Fruit fly (Drosophila melanogaster) whole organism, embryonic: ENCODE measurements around the gene CG31650.

Source experiments
- CG10654 ChIP-seq: fragments of 200-800 bp; sonication (Bioruptor generic); optimal IDR thresholded peaks from 2 replicates; lab custom pipeline; 2016; ENCODE audit warnings: missing biosample characterization, missing genetic modification characterization
- CG11504 ChIP-seq: fragments of 200-800 bp; sonication (Bioruptor generic); optimal IDR thresholded peaks from 3 replicates; lab custom pipeline; 2019; ENCODE audit warnings: missing biosample characterization, mild to moderate bottlenecking, missing genetic modification characterization, moderate library complexity
- CG12659 ChIP-seq: fragments of 200-800 bp; sonication (Bioruptor generic); optimal IDR thresholded peaks from 3 replicates; lab custom pipeline; 2017; ENCODE audit warnings: mild to moderate bottlenecking, missing biosample characterization, missing genetic modification reagents, missing genetic modification characterization
- CG1603 ChIP-seq: fragments of 200-800 bp; sonication (Bioruptor generic); optimal IDR thresholded peaks from 2 replicates; lab custom pipeline; 2019; ENCODE audit warnings: missing biosample characterization, mild to moderate bottlenecking, missing genetic modification characterization, moderate library complexity
- CG1647 ChIP-seq: fragments of 200-800 bp; sonication (Bioruptor generic); optimal IDR thresholded peaks from 3 replicates; lab custom pipeline; 2016; ENCODE audit warnings: missing biosample characterization, missing genetic modification characterization
- CG2678 ChIP-seq: fragments of 200-800 bp; sonication (Bioruptor generic); optimal IDR thresholded peaks from 3 replicates; lab custom pipeline; 2019; ENCODE audit warnings: missing biosample characterization, mild to moderate bottlenecking, missing genetic modification characterization, moderate library complexity
- CG32532 ChIP-seq: fragments of 200-800 bp; sonication (Bioruptor generic); IDR thresholded peaks from 2 replicates; pipeline ENCODE4 v1.3.6; 2022; ENCODE audit warnings: missing biosample characterization, missing genetic modification characterization
- CG3847 ChIP-seq: fragments of 200-800 bp; sonication (Bioruptor generic); IDR thresholded peaks from 2 replicates; pipeline ENCODE4 v1.3.6; 2022; ENCODE audit warnings: missing biosample characterization, missing genetic modification characterization
- CG4360 ChIP-seq: fragments of 200-800 bp; sonication (Bioruptor generic); IDR thresholded peaks from 2 replicates; pipeline ENCODE4 v1.3.6; 2022; ENCODE audit warnings: missing biosample characterization, missing genetic modification characterization
- CG6272 ChIP-seq: fragments of 200-800 bp; sonication (Bioruptor generic); IDR thresholded peaks from 2 replicates; pipeline ENCODE4 v1.3.6; 2022; ENCODE audit warnings: missing biosample characterization, missing genetic modification characterization
- CG7556 ChIP-seq: fragments of 200-800 bp; sonication (Bioruptor generic); optimal IDR thresholded peaks from 2 replicates; lab custom pipeline; 2017; ENCODE audit warnings: missing biosample characterization, mild to moderate bottlenecking, missing genetic modification characterization
- CG8388 ChIP-seq: fragments of 200-800 bp; sonication (Bioruptor generic); optimal IDR thresholded peaks from 2 replicates; lab custom pipeline; 2019; ENCODE audit warnings: missing biosample characterization, mild to moderate bottlenecking, missing genetic modification characterization, moderate library complexity
- CG8478 ChIP-seq: fragments of >200 bp; optimal IDR thresholded peaks from 2 replicates; lab custom pipeline; 2018
- CG8765 ChIP-seq: fragments of 200-800 bp; sonication (Bioruptor generic); IDR thresholded peaks from 2 replicates; pipeline ENCODE4 v1.3.6; 2022; ENCODE audit warnings: missing biosample characterization, missing genetic modification characterization
- CG9797 ChIP-seq: fragments of 200-800 bp; sonication (Bioruptor generic); optimal IDR thresholded peaks from 3 replicates; lab custom pipeline; 2018; ENCODE audit warnings: missing biosample characterization, mild to moderate bottlenecking, missing genetic modification characterization
- Dip2 ChIP-seq: fragments of 200-800 bp; sonication (Bioruptor generic); IDR thresholded peaks from 2 replicates; pipeline ENCODE4 v1.3.6; 2022; ENCODE audit warnings: missing biosample characterization, missing genetic modification characterization
- Dref ChIP-seq: fragments of 200-800 bp; sonication (Bioruptor generic); IDR thresholded peaks from 2 replicates; pipeline ENCODE4 v1.3.6; 2022; ENCODE audit warnings: missing biosample characterization, missing genetic modification characterization
- Fer2 ChIP-seq: fragments of 200-800 bp; sonication (Bioruptor generic); optimal IDR thresholded peaks from 2 replicates; lab custom pipeline; 2018; ENCODE audit warnings: missing biosample characterization, mild to moderate bottlenecking, missing genetic modification characterization, moderate library complexity
- HLH4C ChIP-seq: fragments of 200-800 bp; sonication (Bioruptor generic); IDR thresholded peaks from 3 replicates; pipeline ENCODE4 v1.3.6; 2022; ENCODE audit warnings: missing biosample characterization, missing genetic modification characterization; ENCODE audit not compliant: partially characterized antibody
- Hand ChIP-seq: fragments of 200-800 bp; sonication (Bioruptor generic); optimal IDR thresholded peaks from 2 replicates; lab custom pipeline; 2017; ENCODE audit warnings: mild to moderate bottlenecking, missing biosample characterization, missing genetic modification reagents, missing genetic modification characterization
- Med ChIP-seq: fragments of 200-800 bp; sonication (Bioruptor generic); peaks from one replicate; lab custom pipeline; 2016; ENCODE audit warnings: missing biosample characterization, missing genetic modification characterization, mild to moderate bottlenecking, inconsistent platforms, moderate library complexity
- Oaz ChIP-seq: fragments of 200-800 bp; sonication (Bioruptor generic); IDR thresholded peaks from 2 replicates; pipeline ENCODE4 v1.3.6; 2022; ENCODE audit warnings: missing biosample characterization, missing genetic modification characterization
- Rx ChIP-seq: fragments of 200-800 bp; sonication (Bioruptor generic); IDR thresholded peaks from 2 replicates; pipeline ENCODE4 v1.3.6; 2022; ENCODE audit warnings: missing biosample characterization, missing genetic modification characterization
- Spps ChIP-seq: fragments of 200-800 bp; sonication (Bioruptor generic); optimal IDR thresholded peaks from 2 replicates; lab custom pipeline; 2018; ENCODE audit warnings: missing biosample characterization, mild to moderate bottlenecking, missing genetic modification characterization
- ash1 ChIP-seq: fragments of 200-800 bp; sonication (Bioruptor generic); optimal IDR thresholded peaks from 2 replicates; lab custom pipeline; 2018; ENCODE audit warnings: missing biosample characterization, mild to moderate bottlenecking, missing genetic modification characterization
- bcd ChIP-seq: fragments of 200-800 bp; sonication (Bioruptor generic); optimal IDR thresholded peaks from 2 replicates; lab custom pipeline; 2017; ENCODE audit warnings: missing biosample characterization, mild to moderate bottlenecking, missing genetic modification characterization
- chm ChIP-seq: fragments of 200-800 bp; sonication (Bioruptor generic); IDR thresholded peaks from 2 replicates; pipeline ENCODE4 v1.3.6; 2022; ENCODE audit warnings: missing biosample characterization, missing genetic modification characterization
- crp ChIP-seq, 2 experiments: fragments of 200-800 bp; sonication (Bioruptor generic); optimal IDR thresholded peaks; 2 replicates in 1 of 2; 3 replicates in 1 of 2; lab custom pipeline; 2017; ENCODE audit warnings: missing biosample characterization in 2 of 2, missing genetic modification characterization in 2 of 2, mild to moderate bottlenecking in 1 of 2, moderate library complexity in 1 of 2
- dan ChIP-seq: fragments of 200-800 bp; sonication (Bioruptor generic); IDR thresholded peaks from 2 replicates; pipeline ENCODE4 v1.3.6; 2022; ENCODE audit warnings: missing biosample characterization, missing genetic modification characterization
- ems ChIP-seq: fragments of 200-800 bp; sonication (Bioruptor generic); optimal IDR thresholded peaks from 3 replicates; lab custom pipeline; 2016; ENCODE audit warnings: missing biosample characterization, missing genetic modification characterization
- esg ChIP-seq: fragments of 200-800 bp; sonication (Bioruptor generic); conservative IDR thresholded peaks from 2 replicates; pipeline ENCODE4 v1.3.6; 2022; ENCODE audit warnings: missing biosample characterization, missing genetic modification characterization
- eve ChIP-seq, 2 experiments: fragments of >200 bp; optimal IDR thresholded peaks; 2 replicates each; lab custom pipeline; 2017; ENCODE audit warnings: missing biosample characterization in 2 of 2, missing genetic modification characterization in 2 of 2
- fd102C ChIP-seq: fragments of 200-800 bp; sonication (Bioruptor generic); optimal IDR thresholded peaks from 2 replicates; lab custom pipeline; 2018; ENCODE audit warnings: missing biosample characterization, mild to moderate bottlenecking, missing genetic modification characterization, moderate library complexity
- kah ChIP-seq: fragments of 200-800 bp; sonication (Bioruptor generic); optimal IDR thresholded peaks from 2 replicates; lab custom pipeline; 2018; ENCODE audit warnings: missing biosample characterization, mild to moderate bottlenecking, missing genetic modification characterization
- lab ChIP-seq: fragments of 200-800 bp; sonication (Bioruptor generic); optimal IDR thresholded peaks from 3 replicates; lab custom pipeline; 2017; ENCODE audit warnings: missing biosample characterization, missing genetic modification characterization, mild to moderate bottlenecking, moderate library complexity, missing genetic modification reagents
- lmd ChIP-seq: fragments of 200-800 bp; sonication (Bioruptor generic); IDR thresholded peaks from 2 replicates; pipeline ENCODE4 v1.3.6; 2022; ENCODE audit warnings: missing biosample characterization, missing genetic modification characterization
- nmo ChIP-seq: fragments of 200-800 bp; sonication (Bioruptor generic); optimal IDR thresholded peaks from 2 replicates; lab custom pipeline; 2018; ENCODE audit warnings: missing biosample characterization, mild to moderate bottlenecking, missing genetic modification characterization, moderate library complexity
- psq ChIP-seq: fragments of 200-800 bp; sonication (Bioruptor generic); optimal IDR thresholded peaks from 2 replicates; lab custom pipeline; 2017; ENCODE audit warnings: missing biosample characterization, missing genetic modification characterization
- row ChIP-seq: fragments of 200-800 bp; sonication (Bioruptor generic); IDR thresholded peaks from 3 replicates; pipeline ENCODE4 v1.3.6; 2022; ENCODE audit warnings: missing biosample characterization, missing genetic modification characterization
- sd ChIP-seq: fragments of 200-800 bp; sonication (Bioruptor generic); optimal IDR thresholded peaks from 3 replicates; lab custom pipeline; 2018; ENCODE audit warnings: missing biosample characterization, mild to moderate bottlenecking, missing genetic modification characterization, moderate library complexity
- slp2 ChIP-seq: fragments of 200-800 bp; sonication (Bioruptor generic); optimal IDR thresholded peaks from 2 replicates; lab custom pipeline; 2016; ENCODE audit warnings: missing biosample characterization, missing genetic modification characterization
- sna ChIP-seq: fragments of 200-800 bp; sonication (Bioruptor generic); IDR thresholded peaks from 2 replicates; pipeline ENCODE4 v1.3.6; 2022; ENCODE audit warnings: missing biosample characterization, missing genetic modification characterization; ENCODE audit not compliant: partially characterized antibody
- sob ChIP-seq: fragments of 200-800 bp; sonication (Bioruptor generic); IDR thresholded peaks from 2 replicates; pipeline ENCODE4 v1.3.6; 2022; ENCODE audit warnings: missing biosample characterization, missing genetic modification characterization
- usp ChIP-seq: fragments of >200 bp; optimal IDR thresholded peaks from 2 replicates; lab custom pipeline; 2017; ENCODE audit warnings: missing biosample characterization, missing genetic modification characterization
- wor ChIP-seq: fragments of 200-800 bp; sonication (Bioruptor generic); IDR thresholded peaks from 2 replicates; pipeline ENCODE4 v1.3.6; 2022; ENCODE audit warnings: missing biosample characterization, missing genetic modification characterization
- zen2 ChIP-seq: fragments of 200-800 bp; sonication (Bioruptor generic); IDR thresholded peaks from 3 replicates; pipeline ENCODE4 v1.3.6; 2022; ENCODE audit warnings: missing biosample characterization, missing genetic modification characterization; ENCODE audit not compliant: partially characterized antibody
- zfh2 ChIP-seq: fragments of 200-800 bp; sonication (Bioruptor generic); optimal IDR thresholded peaks from 2 replicates; lab custom pipeline; 2016; ENCODE audit warnings: missing biosample characterization, missing genetic modification characterization

Gene CG31650

dm6 chr2L:5054953-5055352 is 10.4 kb upstream of the CG31650 start, which contains the start of the genes CG14036 and His3.3A (continued):
- TF ChIP-seq CG8765 (GFP tag; lab: Robert Waterston, UW): no peak
- peak; percentile 91 for TF ChIP-seq Dref (GFP tag; lab: Robert Waterston, UW)
- TF ChIP-seq row (GFP tag; lab: Robert Waterston, UW): peak; percentile 51; the same call in 2 of the 3 replicates
- no peak for TF ChIP-seq kah (GFP tag; lab: Kevin White, UChicago)
- no peak for TF ChIP-seq Rx (GFP tag; lab: Robert Waterston, UW)
- no peak for TF ChIP-seq zfh2 (GFP tag; lab: Kevin White, UChicago)
- TF ChIP-seq dan: no peak
- TF ChIP-seq usp (GFP tag; lab: Kevin White, UChicago): no peak
- TF ChIP-seq CG6272 (GFP tag; lab: Robert Waterston, UW): no peak
- no peak for TF ChIP-seq esg
- TF ChIP-seq sd (tag; lab: Kevin White, UChicago): peak; percentile 86
- TF ChIP-seq Dip2: no peak
- TF ChIP-seq slp2 (GFP tag; lab: Kevin White, UChicago): no peak
- TF ChIP-seq CG1647 (GFP tag; lab: Kevin White, UChicago): no peak
- peak; percentile 100 for TF ChIP-seq CG1603 (tag; lab: Kevin White, UChicago)
- peak; percentile 27; the same call in 1 of the 2 replicates for TF ChIP-seq chm
- TF ChIP-seq CG8388: no peak
- 0 out of 2 replicates have a peak, but pooled peaks have one; percentile 22 for TF ChIP-seq sob (GFP tag; lab: Robert Waterston, UW)
- no peak for TF ChIP-seq lmd (GFP tag; lab: Robert Waterston, UW)
- no peak for TF ChIP-seq psq (GFP tag; lab: Kevin White, UChicago)
- TF ChIP-seq eve (GFP tag; optimal IDR thresholded peaks at IDR 0.05; lab: Kevin White, UChicago): no peak

dm6 chr2L:5052994-5053393 is 8.5 kb upstream of the CG31650 start, which contains the start of gene eIF3h:
TSS of gene eIF3h (minus strand) at chr2L:5053094.
- peak; percentile 42 for TF ChIP-seq CG11504 (tag; lab: Kevin White, UChicago)
- TF ChIP-seq CG10654: no peak
- TF ChIP-seq, all 482 proteins: peak for 1

dm6 chr2L:5052367-5052914 is 7.9 kb upstream of the CG31650 start, which contains the start of gene senju:
TSS of gene senju (plus strand) at chr2L:5052843.
- 0 out of 2 replicates have a peak, but pooled peaks have one; percentile 30 for TF ChIP-seq Oaz (GFP tag; lab: Robert Waterston, UW)
- TF ChIP-seq CG4360: peak; percentile 51; the same call in 1 of the 2 replicates
- TF ChIP-seq CG6272 (GFP tag; lab: Robert Waterston, UW): 0 out of 2 replicates have a peak, but pooled peaks have one; percentile 27
- TF ChIP-seq lab: peak; percentile 91
- TF ChIP-seq bcd: peak; percentile 83
- no peak for TF ChIP-seq zen2
- TF ChIP-seq ash1 (GFP tag; lab: Kevin White, UChicago): peak; percentile 74
- peak; percentile 61 for TF ChIP-seq CG9797 (GFP tag; lab: Kevin White, UChicago)
- no peak for TF ChIP-seq wor (GFP tag; lab: Robert Waterston, UW)
- peak; percentile 82 for TF ChIP-seq Hand
- peak; percentile 98 for TF ChIP-seq Med (GFP tag; lab: Kevin White, UChicago)
- TF ChIP-seq CG7556 (GFP tag; lab: Kevin White, UChicago): peak; percentile 86
- TF ChIP-seq sna (GFP tag; lab: Robert Waterston, UW): no peak
- TF ChIP-seq CG3847 (GFP tag; lab: Robert Waterston, UW): peak; percentile 90
- TF ChIP-seq CG12659 (GFP tag; lab: Kevin White, UChicago): peak; percentile 90
- 0 out of 3 replicates have a peak, but pooled peaks have one; percentile 27 for TF ChIP-seq HLH4C (GFP tag; lab: Robert Waterston, UW)
- TF ChIP-seq Spps (tag; lab: Kevin White, UChicago): peak; percentile 46
- TF ChIP-seq CG32532 (GFP tag; lab: Robert Waterston, UW): peak; percentile 89
- TF ChIP-seq row (GFP tag; lab: Robert Waterston, UW): peak; percentile 73
- TF ChIP-seq ems (GFP tag; lab: Kevin White, UChicago): peak; percentile 80
- peak; percentile 65 for TF ChIP-seq nmo
- no peak for TF ChIP-seq fd102C
- TF ChIP-seq Fer2 (tag; lab: Kevin White, UChicago): peak; percentile 62
- no peak for TF ChIP-seq usp (GFP tag; lab: Kevin White, UChicago)
- TF ChIP-seq CG8478: no peak
- TF ChIP-seq CG2678 (tag; lab: Kevin White, UChicago): peak; percentile 83
- TF ChIP-seq crp (GFP tag; optimal IDR thresholded peaks at IDR 0.05; lab: Kevin White, UChicago): peak; percentile 92 to 99
